Fruit fly (Drosophila melanogaster): ENCODE results near the gene dysc.

dm6 chr3L:13840731-13841130 lies 62.3 kb downstream of the dysc start:
- TF ChIP-seq Ets98B (GFP tag; IDR thresholded peaks at IDR 0.05) (no peak), CG10348 (GFP tag; IDR thresholded peaks at IDR 0.05) (no peak), CG17806 (tag; optimal IDR thresholded peaks at IDR 0.05) (no peak), fd96Ca (GFP tag; IDR thresholded peaks at IDR 0.05) (no peak), gl (tag; optimal IDR thresholded peaks at IDR 0.05) (no peak), CG13204 (GFP tag; optimal IDR thresholded peaks at IDR 0.05) (no peak)

Data from whole organism, pupa.